Worm (Caenorhabditis elegans) whole organism, mixed stage, embryonic: ENCODE data around the gene C33D9.6.

Source experiments
- bed-3 ChIP-seq: fragments of 200-800 bp; sonication (Bioruptor generic); optimal IDR thresholded peaks from 3 replicates; lab custom pipeline; 2018; ENCODE audit warnings: mild to moderate bottlenecking, missing genetic modification characterization, moderate library complexity, missing compliant biosample characterization
- ceh-83 ChIP-seq: fragments of 200-800 bp; sonication (Bioruptor generic); optimal IDR thresholded peaks from 2 replicates; lab custom pipeline; 2018; ENCODE audit warnings: mild to moderate bottlenecking, missing genetic modification characterization, missing compliant biosample characterization
- ces-1 ChIP-seq: fragments of 150-350 bp; optimal IDR thresholded peaks from 2 replicates; lab custom pipeline; 2014; ENCODE audit warnings: missing biosample characterization, missing genetic modification reagents, missing genetic modification characterization
- lsy-2 ChIP-seq: fragments of 150-350 bp; optimal IDR thresholded peaks from 2 replicates; lab custom pipeline; 2014; ENCODE audit warnings: missing biosample characterization, missing genetic modification characterization
- nhr-12 ChIP-seq: fragments of 150-350 bp; optimal IDR thresholded peaks from 2 replicates; lab custom pipeline; 2014; ENCODE audit warnings: missing biosample characterization, missing genetic modification characterization
- nhr-237 ChIP-seq: fragments of 150-350 bp; optimal IDR thresholded peaks from 2 replicates; lab custom pipeline; 2014; ENCODE audit warnings: missing biosample characterization, missing genetic modification characterization
- nhr-28 ChIP-seq: fragments of 150-350 bp; optimal IDR thresholded peaks from 2 replicates; lab custom pipeline; 2014; ENCODE audit warnings: missing biosample characterization, missing genetic modification characterization
- nhr-76 ChIP-seq: sonication (generic microtip); optimal IDR thresholded peaks from 2 replicates; lab custom pipeline; 2017; ENCODE audit warnings: missing biosample characterization, missing genetic modification characterization
- snpc-4 ChIP-seq: fragments of 150-350 bp; optimal IDR thresholded peaks from 2 replicates; lab custom pipeline; 2014; ENCODE audit warnings: missing biosample characterization, missing genetic modification characterization
- unc-39 ChIP-seq: fragments of 150-350 bp; optimal IDR thresholded peaks from 2 replicates; lab custom pipeline; 2014; ENCODE audit warnings: missing biosample characterization, missing genetic modification characterization
- unc-62 ChIP-seq: fragments of 150-350 bp; optimal IDR thresholded peaks from 2 replicates; lab custom pipeline; 2014; ENCODE audit warnings: missing biosample characterization, missing genetic modification reagents, missing genetic modification characterization

- TF ChIP-seq unc-39 (tag; lab: Kevin White, UChicago) (no peak), unc-62 (GFP tag; lab: Kevin White, UChicago) (no peak), bed-3 (GFP tag; lab: Kevin White, UChicago) (no peak), nhr-237 (tag; lab: Kevin White, UChicago) (no peak), snpc-4 (tag; lab: Kevin White, UChicago) (no peak), nhr-28 (no peak), ces-1 (GFP tag; lab: Kevin White, UChicago) (no peak), nhr-76 (tag; lab: Kevin White, UChicago) (no peak), lsy-2 (tag; lab: Kevin White, UChicago) (no peak), nhr-12 (tag; lab: Kevin White, UChicago) (no peak), ceh-83 (GFP tag; lab: Kevin White, UChicago) (no peak)
These were observed 52.6 kb downstream of the C33D9.6 start, which contains the start of gene pgm-3 for ce11 chrIV:8725345-8725744.
